Fruit fly (Drosophila melanogaster): Measurements from ENCODE around the gene Pkc98E.

The Pkc98E gene

dm6 chr3R:29038960-29039581 is at the start of gene Pkc98E, which contains the start of gene Slu7:
TSS of gene Pkc98E (plus strand) at chr3R:29039156.
TSS of gene Slu7 (minus strand) at chr3R:29039071.
- TF ChIP-seq CG8119 (GFP tag; IDR thresholded peaks at IDR 0.05), result no peak
- peak; percentile 67 for TF ChIP-seq CG31627 (GFP tag; optimal IDR thresholded peaks at IDR 0.05)
- no peak for TF ChIP-seq CG1621 (tag; optimal IDR thresholded peaks at IDR 0.05)
- TF ChIP-seq CG11902 (GFP tag; optimal IDR thresholded peaks at IDR 0.05), result peak; percentile 36
- TF ChIP-seq esn (GFP tag; optimal IDR thresholded peaks at IDR 0.05), result peak; percentile 60
- TF ChIP-seq Sox15 (GFP tag; optimal IDR thresholded peaks at IDR 0.05), result peak; percentile 0
- TF ChIP-seq CG11294 (GFP tag; IDR thresholded peaks at IDR 0.05), result no peak
- no peak for TF ChIP-seq Smox (GFP tag; optimal IDR thresholded peaks at IDR 0.05)
- no peak for TF ChIP-seq spab (GFP tag; optimal IDR thresholded peaks at IDR 0.05)
- TF ChIP-seq cyc (GFP tag; optimal IDR thresholded peaks at IDR 0.05), result peak; percentile 63
- peak; percentile 36 for TF ChIP-seq dac (GFP tag; optimal IDR thresholded peaks at IDR 0.05)
- no peak for TF ChIP-seq svp (GFP tag)
- TF ChIP-seq CG3919 (GFP tag; optimal IDR thresholded peaks at IDR 0.05), result peak; percentile 72
- TF ChIP-seq CG6792 (GFP tag; optimal IDR thresholded peaks at IDR 0.05), result no peak
- TF ChIP-seq Eip78C (GFP tag), result peak; percentile 74
- no peak for TF ChIP-seq CG8319 (GFP tag; optimal IDR thresholded peaks at IDR 0.05)
- TF ChIP-seq fd59A (GFP tag; optimal IDR thresholded peaks at IDR 0.05), result no peak
- no peak for TF ChIP-seq CG9139 (GFP tag; optimal IDR thresholded peaks at IDR 0.05)
- TF ChIP-seq CG7368 (GFP tag; optimal IDR thresholded peaks at IDR 0.05), result peak; percentile 30
- TF ChIP-seq acj6 (GFP tag; optimal IDR thresholded peaks at IDR 0.05), result peak; percentile 27
- peak in 1 of 2 experiments; percentile 14 for TF ChIP-seq ss (GFP tag; optimal IDR thresholded peaks at IDR 0.05)
- TF ChIP-seq CG3032 (tag; optimal IDR thresholded peaks at IDR 0.05), result peak; percentile 9
- no peak for TF ChIP-seq vri (GFP tag; optimal IDR thresholded peaks at IDR 0.05)
- peak; percentile 63 for TF ChIP-seq Sox102F (GFP tag; optimal IDR thresholded peaks at IDR 0.05)
- TF ChIP-seq CG6854 (GFP tag; optimal IDR thresholded peaks at IDR 0.05), result no peak
- TF ChIP-seq CG10669 (GFP tag; optimal IDR thresholded peaks at IDR 0.05), result no peak
- peak; percentile 50; the same call in 2 of the 3 replicates for TF ChIP-seq eg (GFP tag; IDR thresholded peaks at IDR 0.05)
- TF ChIP-seq CG8632 (GFP tag; optimal IDR thresholded peaks at IDR 0.05), result peak; percentile 2
- TF ChIP-seq CG6276 (GFP tag; optimal IDR thresholded peaks at IDR 0.05), result no peak
- TF ChIP-seq CG4318 (GFP tag; optimal IDR thresholded peaks at IDR 0.05), result no peak
- TF ChIP-seq achi (GFP tag; optimal IDR thresholded peaks at IDR 0.05), result no peak
- peak; percentile 34 for TF ChIP-seq Hr4 (GFP tag; optimal IDR thresholded peaks at IDR 0.05)
- peak in 1 of 2 experiments; percentile 17 for TF ChIP-seq salr (GFP tag; optimal IDR thresholded peaks at IDR 0.05)
- TF ChIP-seq CG32006 (GFP tag; optimal IDR thresholded peaks at IDR 0.05), result peak; percentile 1
- TF ChIP-seq Ets96B (tag; optimal IDR thresholded peaks at IDR 0.05), result peak; percentile 7
- peak; percentile 52 for TF ChIP-seq lz (GFP tag; optimal IDR thresholded peaks at IDR 0.05)
- no peak for TF ChIP-seq CG6808 (GFP tag; optimal IDR thresholded peaks at IDR 0.05)
- TF ChIP-seq Blimp-1 (GFP tag; optimal IDR thresholded peaks at IDR 0.05), result no peak
- TF ChIP-seq Sox14 (GFP tag; optimal IDR thresholded peaks at IDR 0.05), result peak; percentile 20
- TF ChIP-seq Met (GFP tag; optimal IDR thresholded peaks at IDR 0.05), result peak; percentile 61
- peak; percentile 59 for TF ChIP-seq Hr39 (GFP tag; optimal IDR thresholded peaks at IDR 0.05)
- TF ChIP-seq CG11762 (GFP tag; optimal IDR thresholded peaks at IDR 0.05; ENCODE audit: insufficient read depth), result peak; percentile 2
- no peak for TF ChIP-seq CG16779 (tag; optimal IDR thresholded peaks at IDR 0.05)
- TF ChIP-seq Eip75B (GFP tag; optimal IDR thresholded peaks at IDR 0.05), result peak; percentile 44
- peak; percentile 43 for TF ChIP-seq CG10631 (GFP tag; optimal IDR thresholded peaks at IDR 0.05)
- TF ChIP-seq pdm3 (GFP tag; optimal IDR thresholded peaks at IDR 0.05), result peak; percentile 33
- no peak for TF ChIP-seq Gug (GFP tag; IDR thresholded peaks at IDR 0.05)
- no peak for TF ChIP-seq net (GFP tag; optimal IDR thresholded peaks at IDR 0.05)
- no peak for TF ChIP-seq Eip93F (GFP tag; optimal IDR thresholded peaks at IDR 0.05)
- TF ChIP-seq topi (GFP tag; optimal IDR thresholded peaks at IDR 0.05), result peak; percentile 66
- TF ChIP-seq CG15336 (GFP tag; IDR thresholded peaks at IDR 0.05), result no peak
- TF ChIP-seq CG6163 (GFP tag; IDR thresholded peaks at IDR 0.05), result peak; percentile 59; the same call in 2 of the 3 replicates
